Fruit fly (Drosophila melanogaster): Measurements from ENCODE around the gene CG34456.

CG34456 gene

dm6 chr3L:9373374-9374004, 11.6 kb downstream of the CG34456 start (continued):
- TF ChIP-seq Stat92E (GFP tag; optimal IDR thresholded peaks at IDR 0.05) (peak in 1 of 3 experiments; percentile 36), Side (GFP tag; optimal IDR thresholded peaks at IDR 0.05) (no peak), CG8359 (GFP tag; optimal IDR thresholded peaks at IDR 0.05; ENCODE audit: borderline replicate concordance) (peak; percentile 51), Blimp-1 (GFP tag; optimal IDR thresholded peaks at IDR 0.05) (peak; percentile 78), grn (GFP tag; optimal IDR thresholded peaks at IDR 0.05) (no peak), Max (GFP tag; optimal IDR thresholded peaks at IDR 0.05) (peak; percentile 30), h (optimal IDR thresholded peaks at IDR 0.05) (no peak), en (GFP tag; optimal IDR thresholded peaks at IDR 0.05) (no peak), CG6689 (GFP tag; IDR thresholded peaks at IDR 0.05) (peak; percentile 69), Kr (GFP tag; optimal IDR thresholded peaks at IDR 0.05) (no peak), pan (optimal IDR thresholded peaks at IDR 0.05) (no peak), pan (GFP tag; optimal IDR thresholded peaks at IDR 0.05 in 1 of 2, IDR thresholded peaks at IDR 0.05 in 1 of 2) (peak in 1 of 2 experiments; percentile 50), Lhr (GFP tag; optimal IDR thresholded peaks at IDR 0.05) (peak; percentile 2), CTCF (GFP tag; optimal IDR thresholded peaks at IDR 0.05) (peak; percentile 2), Fer1 (GFP tag; optimal IDR thresholded peaks at IDR 0.05) (peak; percentile 81), CG4730 (GFP tag; IDR thresholded peaks at IDR 0.05) (peak; percentile 45; the same call in 1 of the 2 replicates), CG11560 (tag; IDR thresholded peaks at IDR 0.05) (no peak), jumu (GFP tag; optimal IDR thresholded peaks at IDR 0.05) (no peak), NfI (GFP tag; optimal IDR thresholded peaks at IDR 0.05) (peak; percentile 67), Hmx (GFP tag; optimal IDR thresholded peaks at IDR 0.05) (peak; percentile 27), mld (GFP tag; IDR thresholded peaks at IDR 0.05; ENCODE audit: partially characterized antibody) (no peak), CG17612 (GFP tag; IDR thresholded peaks at IDR 0.05) (0 out of 2 replicates have a peak, but pooled peaks have one; percentile 24), CG2129 (GFP tag; IDR thresholded peaks at IDR 0.05; ENCODE audit: partially characterized antibody) (peak; percentile 23; the same call in 1 of the 2 replicates)

dm6 chr3L:9375130-9375529, 13.2 kb downstream of the CG34456 start, which contains the start of gene CG4461:
Gene CG4461, plus strand, starts transcription at chr3L:9375430.
- TF ChIP-seq CG32532 (GFP tag; IDR thresholded peaks at IDR 0.05): no peak
- TF ChIP-seq nom (GFP tag; optimal IDR thresholded peaks at IDR 0.05): peak; percentile 13

- TF ChIP-seq Med (GFP tag): peak; percentile 56
- TF ChIP-seq Mrtf (GFP tag; IDR thresholded peaks at IDR 0.05): 0 out of 3 replicates have a peak, but pooled peaks have one; percentile 39
- no peak for TF ChIP-seq HLH54F (GFP tag; optimal IDR thresholded peaks at IDR 0.05)
- TF ChIP-seq crc (GFP tag; optimal IDR thresholded peaks at IDR 0.05): no peak
- no peak for TF ChIP-seq cas (GFP tag; IDR thresholded peaks at IDR 0.05)
- 0 out of 3 replicates have a peak, but pooled peaks have one; percentile 14 for TF ChIP-seq ken (GFP tag; IDR thresholded peaks at IDR 0.05)
Observed at dm6 chr3L:9376573-9376972, 14.7 kb downstream of the CG34456 start.

- TF ChIP-seq CG3847 (GFP tag; IDR thresholded peaks at IDR 0.05) (peak; percentile 66), CG3407 (GFP tag; optimal IDR thresholded peaks at IDR 0.05) (peak; percentile 78), pum (GFP tag; optimal IDR thresholded peaks at IDR 0.05) (peak; percentile 81), CG13775 (GFP tag; optimal IDR thresholded peaks at IDR 0.05) (peak; percentile 73), CG1832 (GFP tag; optimal IDR thresholded peaks at IDR 0.05) (no peak), cg (GFP tag; optimal IDR thresholded peaks at IDR 0.05) (peak; percentile 89), CG6689 (GFP tag; IDR thresholded peaks at IDR 0.05) (peak; percentile 83), Dll (GFP tag; IDR thresholded peaks at IDR 0.05; ENCODE audit: partially characterized antibody) (peak; percentile 30; the same call in 2 of the 4 replicates), az2 (GFP tag; optimal IDR thresholded peaks at IDR 0.05) (peak; percentile 85), Adf1 (GFP tag; IDR thresholded peaks at IDR 0.05) (peak; percentile 56), CG31441 (GFP tag; IDR thresholded peaks at IDR 0.05) (peak; percentile 88), CG13624 (GFP tag; optimal IDR thresholded peaks at IDR 0.05) (peak; percentile 87), Ravus (GFP tag; IDR thresholded peaks at IDR 0.05) (peak; percentile 32; the same call in 1 of the 2 replicates), Mes4 (GFP tag; optimal IDR thresholded peaks at IDR 0.05) (peak; percentile 88), tx (GFP tag; optimal IDR thresholded peaks at IDR 0.05) (peak; percentile 62), CG6765 (GFP tag; optimal IDR thresholded peaks at IDR 0.05) (peak; percentile 74)
Observed at dm6 chr3L:9377198-9378035, 15.5 kb downstream of the CG34456 start, which contains the start of gene Hsp26. Gene Hsp26, minus strand, starts transcription at chr3L:9377427.

All from whole organism, embryonic.